Worm (Caenorhabditis elegans) whole organism, L4 larva: Measurements from ENCODE around the gene F48F7.6.

Source experiments
- F26F4.8 ChIP-seq: fragments of 200-800 bp; sonication (Bioruptor generic); conservative IDR thresholded peaks from 2 replicates; pipeline ENCODE4 v1.3.6; 2022; ENCODE audit warnings: missing genetic modification characterization, missing compliant biosample characterization
- F44E2.7 ChIP-seq: fragments of 200-800 bp; sonication (Bioruptor generic); IDR thresholded peaks from 2 replicates; pipeline ENCODE4 v2.1.2; 2022; ENCODE audit warnings: missing genetic modification characterization, missing compliant biosample characterization
- T26A8.4 ChIP-seq: fragments of 200-800 bp; sonication (Bioruptor generic); IDR thresholded peaks from 2 replicates; pipeline ENCODE4 v1.3.6; 2022; ENCODE audit warnings: missing genetic modification characterization, missing compliant biosample characterization
- Y105C5A.15 ChIP-seq: fragments of 200-800 bp; sonication (Bioruptor generic); IDR thresholded peaks from 2 replicates; pipeline ENCODE4 v1.3.6; 2022; ENCODE audit warnings: missing genetic modification characterization, missing compliant biosample characterization
- ZK546.5 ChIP-seq, 2 experiments: sonication (generic microtip); optimal IDR thresholded peaks; 2 replicates each; lab custom pipeline; 2017; ENCODE audit warnings: missing biosample characterization in 2 of 2, missing genetic modification characterization in 2 of 2
- aha-1 ChIP-seq: fragments of 150-350 bp; peaks from one replicate; lab custom pipeline; 2014; ENCODE audit warnings: missing biosample characterization, missing genetic modification characterization
- ama-1 ChIP-seq: fragments of 150-350 bp; optimal IDR thresholded peaks from 2 replicates; lab custom pipeline; 2014; ENCODE audit warnings: inconsistent platforms, mixed read lengths
- arid-1 ChIP-seq: fragments of 200-800 bp; sonication (Bioruptor generic); conservative IDR thresholded peaks from 2 replicates; pipeline ENCODE4 v1.3.6; 2022; ENCODE audit warnings: missing genetic modification reagents, missing genetic modification characterization, missing compliant biosample characterization
- ceh-20 ChIP-seq: fragments of 200-800 bp; sonication (Bioruptor generic); IDR thresholded peaks from 2 replicates; pipeline ENCODE4 v1.3.6; 2022; ENCODE audit warnings: missing genetic modification reagents, missing genetic modification characterization, missing compliant biosample characterization
- ceh-28 ChIP-seq: fragments of 150-350 bp; optimal IDR thresholded peaks from 2 replicates; lab custom pipeline; 2014; ENCODE audit warnings: missing biosample characterization, missing genetic modification reagents, missing genetic modification characterization
- daf-16 ChIP-seq, 3 experiments: sonication (generic microtip); optimal IDR thresholded peaks; 2 replicates each; lab custom pipeline; 2016 to 2017; ENCODE audit warnings: missing genetic modification characterization in 3 of 3, missing genetic modification reagents in 3 of 3, mild to moderate bottlenecking in 2 of 3, missing compliant biosample characterization in 2 of 3, missing biosample characterization in 1 of 3, moderate library complexity in 1 of 3
- daf-19 ChIP-seq: fragments of 200-800 bp; sonication (Bioruptor generic); conservative IDR thresholded peaks from 2 replicates; pipeline ENCODE4 v1.3.6; 2022; ENCODE audit warnings: missing genetic modification characterization, missing compliant biosample characterization
- daf-8 ChIP-seq: fragments of 200-800 bp; sonication (Bioruptor generic); IDR thresholded peaks from 2 replicates; pipeline ENCODE4 v1.3.6; 2022; ENCODE audit warnings: missing genetic modification characterization, missing compliant biosample characterization
- dmd-9 ChIP-seq: fragments of 200-800 bp; sonication (Bioruptor generic); IDR thresholded peaks from 2 replicates; pipeline ENCODE4 v1.3.6; 2022; ENCODE audit warnings: missing genetic modification reagents, missing genetic modification characterization, missing compliant biosample characterization
- dpl-1 ChIP-seq: fragments of 150-350 bp; optimal IDR thresholded peaks from 2 replicates; lab custom pipeline; 2014; ENCODE audit warnings: missing biosample characterization, missing genetic modification reagents, missing genetic modification characterization
- duxl-1 ChIP-seq: sonication (generic microtip); optimal IDR thresholded peaks from 2 replicates; lab custom pipeline; 2016; ENCODE audit warnings: mild to moderate bottlenecking, missing genetic modification characterization, moderate library complexity, missing compliant biosample characterization; ENCODE audit not compliant: poor library complexity
- dve-1 ChIP-seq: sonication (generic microtip); optimal IDR thresholded peaks from 2 replicates; lab custom pipeline; 2017; ENCODE audit warnings: antibody characterized with exemption, mild to moderate bottlenecking, missing genetic modification characterization, missing compliant biosample characterization; ENCODE audit not compliant: insufficient read depth
- egl-43 ChIP-seq: fragments of 200-800 bp; sonication (Bioruptor generic); IDR thresholded peaks from 2 replicates; pipeline ENCODE4 v1.3.6; 2022; ENCODE audit warnings: missing genetic modification reagents, missing genetic modification characterization, missing compliant biosample characterization
- fkh-10 ChIP-seq: fragments of 150-350 bp; optimal IDR thresholded peaks from 2 replicates; lab custom pipeline; 2014; ENCODE audit warnings: missing biosample characterization, missing genetic modification reagents, missing genetic modification characterization
- gei-8 ChIP-seq: fragments of 200-800 bp; sonication (Bioruptor generic); optimal IDR thresholded peaks from 2 replicates; lab custom pipeline; 2018; ENCODE audit warnings: mild to moderate bottlenecking, missing genetic modification characterization, missing compliant biosample characterization
- hlh-11 ChIP-seq: fragments of 200-800 bp; sonication (Bioruptor generic); optimal IDR thresholded peaks from 2 replicates; lab custom pipeline; 2018; ENCODE audit warnings: mild to moderate bottlenecking, missing genetic modification characterization, missing compliant biosample characterization
- hlh-30 ChIP-seq: sonication (generic microtip); optimal IDR thresholded peaks from 2 replicates; lab custom pipeline; 2017; ENCODE audit warnings: antibody characterized with exemption, mild to moderate bottlenecking, missing genetic modification characterization, missing compliant biosample characterization; ENCODE audit not compliant: insufficient read depth
- hmg-1.1 ChIP-seq: fragments of 200-800 bp; sonication (Bioruptor generic); IDR thresholded peaks from 2 replicates; pipeline ENCODE4 v1.3.6; 2022; ENCODE audit warnings: missing genetic modification reagents, missing genetic modification characterization, missing compliant biosample characterization
- lim-7 ChIP-seq: fragments of 200-800 bp; sonication (Bioruptor generic); IDR thresholded peaks from 2 replicates; pipeline ENCODE4 v1.3.6; 2022; ENCODE audit warnings: missing genetic modification characterization, missing compliant biosample characterization
- lin-29 ChIP-seq: fragments of 200-800 bp; sonication (Bioruptor generic); IDR thresholded peaks from 2 replicates; pipeline ENCODE4 v1.3.6; 2022; ENCODE audit warnings: missing genetic modification reagents, missing genetic modification characterization, missing compliant biosample characterization
- lin-38 ChIP-seq: fragments of 200-800 bp; sonication (Bioruptor generic); IDR thresholded peaks from 2 replicates; pipeline ENCODE4 v1.3.6; 2022; ENCODE audit warnings: missing genetic modification reagents, missing genetic modification characterization, missing compliant biosample characterization
- lsy-2 ChIP-seq, 2 experiments: fragments of 150-350 bp in 1 of 2; sonication (generic microtip) in 1 of 2; optimal IDR thresholded peaks; 2 replicates each; lab custom pipeline; 2014 to 2017; ENCODE audit warnings: missing biosample characterization in 2 of 2, missing genetic modification characterization in 2 of 2
- madf-5 ChIP-seq, 2 experiments: fragments of 200-800 bp; sonication (Bioruptor generic); IDR thresholded peaks; 2 replicates each; pipeline ENCODE4 v1.3.6; 2022; ENCODE audit warnings: missing compliant biosample characterization in 2 of 2, missing genetic modification characterization in 2 of 2
- mdl-1 ChIP-seq, 2 experiments: fragments of 150-350 bp in 1 of 2; sonication (generic microtip) in 1 of 2; optimal IDR thresholded peaks; 2 replicates each; lab custom pipeline; 2014 to 2017; ENCODE audit warnings: missing biosample characterization in 2 of 2, missing genetic modification characterization in 2 of 2
- mes-2 ChIP-seq: sonication (generic microtip); optimal IDR thresholded peaks from 2 replicates; lab custom pipeline; 2016; ENCODE audit warnings: missing genotype, mild to moderate bottlenecking, missing genetic modification characterization, missing compliant biosample characterization; ENCODE audit not compliant: poor library complexity, severe bottlenecking
- mxl-3 ChIP-seq: fragments of 200-800 bp; sonication (Bioruptor generic); optimal IDR thresholded peaks from 2 replicates; lab custom pipeline; 2018; ENCODE audit warnings: mild to moderate bottlenecking, missing genetic modification characterization, missing compliant biosample characterization
- nhr-10 ChIP-seq: fragments of 150-350 bp; optimal IDR thresholded peaks from 2 replicates; lab custom pipeline; 2014; ENCODE audit warnings: missing biosample characterization, missing genetic modification characterization
- nhr-102 ChIP-seq: sonication (generic microtip); optimal IDR thresholded peaks from 2 replicates; lab custom pipeline; 2016; ENCODE audit warnings: mild to moderate bottlenecking, missing genetic modification characterization, moderate library complexity, missing compliant biosample characterization
- nhr-42 ChIP-seq: fragments of 200-800 bp; sonication (Bioruptor generic); IDR thresholded peaks from 2 replicates; pipeline ENCODE4 v1.3.6; 2022; ENCODE audit warnings: missing genetic modification characterization, missing compliant biosample characterization
- nhr-76 ChIP-seq: fragments of 150-350 bp; optimal IDR thresholded peaks from 2 replicates; lab custom pipeline; 2014; ENCODE audit warnings: missing biosample characterization, missing genetic modification characterization
- php-3 ChIP-seq: fragments of 200-800 bp; sonication (Bioruptor generic); IDR thresholded peaks from 2 replicates; pipeline ENCODE4 v1.3.6; 2022; ENCODE audit warnings: missing genetic modification reagents, missing genetic modification characterization, missing compliant biosample characterization
- pqm-1 ChIP-seq: sonication (generic microtip); optimal IDR thresholded peaks from 2 replicates; lab custom pipeline; 2017; ENCODE audit warnings: missing biosample characterization, missing genetic modification characterization
- saeg-2 ChIP-seq: fragments of 200-800 bp; sonication (Bioruptor generic); IDR thresholded peaks from 2 replicates; pipeline ENCODE4 v1.3.6; 2022; ENCODE audit warnings: missing genetic modification reagents, missing genetic modification characterization, missing compliant biosample characterization
- sdz-12 ChIP-seq: fragments of 200-800 bp; sonication (Bioruptor generic); optimal IDR thresholded peaks from 2 replicates; lab custom pipeline; 2018; ENCODE audit warnings: mild to moderate bottlenecking, missing genetic modification characterization, missing compliant biosample characterization
- set-16 ChIP-seq: fragments of 200-800 bp; sonication (Bioruptor generic); IDR thresholded peaks from 2 replicates; pipeline ENCODE4 v1.3.6; 2022; ENCODE audit warnings: missing genetic modification reagents, missing genetic modification characterization, missing compliant biosample characterization
- snpc-1.2 ChIP-seq: fragments of 200-800 bp; sonication (Bioruptor generic); IDR thresholded peaks from 2 replicates; pipeline ENCODE4 v1.3.6; 2022; ENCODE audit warnings: missing genetic modification reagents, missing genetic modification characterization, missing compliant biosample characterization
- spr-1 ChIP-seq: sonication (generic microtip); optimal IDR thresholded peaks from 2 replicates; lab custom pipeline; 2016; ENCODE audit warnings: mild to moderate bottlenecking, missing genetic modification characterization, missing compliant biosample characterization
- spr-3 ChIP-seq: fragments of 200-800 bp; sonication (Bioruptor generic); optimal IDR thresholded peaks from 2 replicates; lab custom pipeline; 2018; ENCODE audit warnings: mild to moderate bottlenecking, missing genetic modification characterization, missing compliant biosample characterization
- unc-62 ChIP-seq, 3 experiments: fragments of 150-350 bp in 1 of 3; sonication (generic microtip); optimal IDR thresholded peaks in 2 of 3; peaks in 1 of 3; 1 replicate in 1 of 3; 2 replicates in 2 of 3; lab custom pipeline; 2014 to 2017; ENCODE audit warnings: missing biosample characterization in 3 of 3, missing genetic modification characterization in 3 of 3, missing genetic modification reagents in 3 of 3, missing genotype in 1 of 3
- zfp-3 ChIP-seq: fragments of 200-800 bp; sonication (Bioruptor generic); conservative IDR thresholded peaks from 2 replicates; pipeline ENCODE4 v1.3.6; 2022; ENCODE audit warnings: missing genetic modification reagents, missing genetic modification characterization, missing compliant biosample characterization
- ztf-7 ChIP-seq: fragments of 150-350 bp; optimal IDR thresholded peaks from 2 replicates; lab custom pipeline; 2014; ENCODE audit warnings: missing biosample characterization, missing genetic modification characterization

The F48F7.6 gene

DNA sequence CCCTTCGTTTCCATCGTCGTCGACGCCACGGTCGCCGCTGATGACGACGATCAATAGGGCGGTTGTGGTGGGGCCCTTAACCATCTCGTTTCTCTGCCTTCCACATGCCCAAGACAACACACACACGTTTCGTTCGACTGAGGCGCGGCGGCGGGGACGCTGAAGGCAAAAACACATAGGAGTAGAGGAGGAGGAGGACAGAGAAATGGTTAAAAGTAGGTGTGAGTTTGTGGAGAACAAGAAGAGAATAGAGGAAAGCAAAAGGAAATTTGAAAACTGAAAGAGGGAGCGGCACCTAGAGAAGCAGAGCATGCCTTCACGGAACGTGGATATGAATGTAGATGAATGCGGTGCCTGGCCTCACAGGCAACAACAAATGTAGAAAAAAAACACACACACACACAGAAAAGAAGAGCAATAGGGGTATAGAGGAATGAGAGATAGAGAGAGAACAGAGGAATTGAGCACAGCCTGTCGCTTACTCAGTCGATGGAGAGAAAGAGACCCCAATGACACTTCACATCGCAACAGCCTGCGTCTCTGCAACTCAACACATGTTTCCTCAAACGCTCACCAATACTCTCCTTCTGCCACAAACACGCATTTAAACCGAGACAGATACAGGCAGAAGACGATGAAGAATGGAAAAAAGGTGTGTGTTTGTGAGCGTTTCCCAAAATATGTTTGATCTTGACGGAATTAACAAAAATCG is 8.2 kb upstream of the F48F7.6 start (continued):
- TF ChIP-seq daf-16 (GFP tag; optimal IDR thresholded peaks at IDR 0.05; lab: Kevin White, UChicago) = peak in 1 of 2 experiments; percentile 83
- TF ChIP-seq daf-16 (tag; optimal IDR thresholded peaks at IDR 0.05; lab: Kevin White, UChicago) = peak; percentile 71
- TF ChIP-seq duxl-1 (tag; lab: Kevin White, UChicago) = peak; percentile 16
- TF ChIP-seq mxl-3 (GFP tag; lab: Kevin White, UChicago) = peak; percentile 87
- TF ChIP-seq gei-8 (GFP tag; lab: Kevin White, UChicago) = peak; percentile 52
- peak; percentile 25 for TF ChIP-seq pqm-1 (tag; lab: Kevin White, UChicago)
- peak; percentile 89 for TF ChIP-seq set-16 (GFP tag; lab: Robert Waterston, UW)
- TF ChIP-seq ceh-28 = peak; percentile 63
- TF ChIP-seq T26A8.4 (GFP tag; lab: Robert Waterston, UW) = 0 out of 2 replicates have a peak, but pooled peaks have one; percentile 40
- TF ChIP-seq fkh-10 (GFP tag; lab: Kevin White, UChicago) = peak; percentile 93
- peak; percentile 44 for TF ChIP-seq nhr-102
- TF ChIP-seq spr-3 = no peak
- TF ChIP-seq dve-1 (tag; lab: Kevin White, UChicago) = peak; percentile 94
- TF ChIP-seq sdz-12 (GFP tag; lab: Kevin White, UChicago) = no peak
- TF ChIP-seq unc-62 (GFP tag; optimal IDR thresholded peaks at IDR 0.05 in 1 of 2; lab: Kevin White, UChicago) = peak in 1 of 2 experiments; percentile 98
- TF ChIP-seq unc-62 (tag; optimal IDR thresholded peaks at IDR 0.05; lab: Kevin White, UChicago) = no peak
- peak; percentile 78 to 80 for TF ChIP-seq lsy-2 (tag; optimal IDR thresholded peaks at IDR 0.05; lab: Kevin White, UChicago)
- TF ChIP-seq aha-1 (tag; lab: Kevin White, UChicago) = peak; percentile 96
- no peak for TF ChIP-seq nhr-76 (tag; lab: Kevin White, UChicago)
- no peak for TF ChIP-seq snpc-1.2 (GFP tag; lab: Robert Waterston, UW)
- TF ChIP-seq daf-19 (GFP tag; lab: Robert Waterston, UW) = peak; percentile 91
- no peak for TF ChIP-seq lin-29 (GFP tag; lab: Robert Waterston, UW)
- peak; percentile 47 for TF ChIP-seq spr-1 (tag; lab: Kevin White, UChicago)
- peak; percentile 46 for TF ChIP-seq nhr-10 (tag; lab: Kevin White, UChicago)
- peak; percentile 59 for TF ChIP-seq hlh-30 (tag; lab: Kevin White, UChicago)
- 0 out of 4 replicates have a peak, but pooled peaks of 1 of the 2 experiments have one; percentile 5 for TF ChIP-seq madf-5 (GFP tag; IDR thresholded peaks at IDR 0.05; lab: Robert Waterston, UW)
- TF ChIP-seq mdl-1 (tag; optimal IDR thresholded peaks at IDR 0.05; lab: Kevin White, UChicago) = peak; percentile 58 to 93
- TF ChIP-seq lim-7 (GFP tag; lab: Robert Waterston, UW) = 0 out of 2 replicates have a peak, but pooled peaks have one; percentile 31
- peak; percentile 69 for TF ChIP-seq mes-2 (tag; lab: Kevin White, UChicago)
- peak; percentile 61 for TF ChIP-seq ztf-7 (tag; lab: Kevin White, UChicago)
- no peak for TF ChIP-seq ZK546.5 (tag; optimal IDR thresholded peaks at IDR 0.05; lab: Kevin White, UChicago)
- peak; percentile 96 for TF ChIP-seq hlh-11
- 0 out of 2 replicates have a peak, but pooled peaks have one; percentile 9 for TF ChIP-seq arid-1 (GFP tag; lab: Robert Waterston, UW)
- peak; percentile 45 for TF ChIP-seq ama-1 (lab: Kevin White, UChicago)
- TF ChIP-seq lin-38 (GFP tag; lab: Robert Waterston, UW) = no peak
- TF ChIP-seq dpl-1 (GFP tag; lab: Kevin White, UChicago) = peak; percentile 41
- 0 out of 2 replicates have a peak, but pooled peaks have one; percentile 12 for TF ChIP-seq daf-8

DNA sequence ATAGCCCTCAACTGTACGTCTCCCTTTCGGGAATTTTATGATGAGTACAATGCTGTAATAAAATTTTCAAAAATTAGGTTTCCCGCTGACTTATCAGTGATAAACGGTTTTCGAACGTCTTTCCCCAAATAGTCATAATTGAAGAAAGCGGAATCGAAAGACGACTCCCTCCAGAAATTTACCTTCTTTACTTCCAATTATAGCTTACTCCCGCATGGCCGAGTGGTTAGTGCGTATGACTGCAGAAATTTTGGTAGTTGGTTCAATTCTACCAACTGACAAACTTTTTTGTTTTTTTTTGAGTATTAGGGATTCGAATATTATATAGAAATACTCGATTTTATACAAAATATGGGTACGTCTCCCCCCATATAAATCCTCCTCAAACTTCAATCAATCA is 4.5 kb upstream of the F48F7.6 start:
- TF ChIP-seq mes-2 (tag; lab: Kevin White, UChicago) = peak; percentile 24
- TF ChIP-seq F26F4.8 = peak; percentile 94
- peak; percentile 96 for TF ChIP-seq lim-7 (GFP tag; lab: Robert Waterston, UW)
- peak; percentile 74 for TF ChIP-seq lin-38 (GFP tag; lab: Robert Waterston, UW)
- TF ChIP-seq zfp-3 (GFP tag; lab: Robert Waterston, UW) = 0 out of 2 replicates have a peak, but pooled peaks have one; percentile 54
- TF ChIP-seq ceh-20 (GFP tag; lab: Robert Waterston, UW) = peak; percentile 48; the same call in 1 of the 2 replicates
- peak; percentile 38; the same call in 1 of the 2 replicates for TF ChIP-seq nhr-42 (GFP tag; lab: Robert Waterston, UW)
- TF ChIP-seq php-3 (GFP tag; lab: Robert Waterston, UW) = peak; percentile 76
- TF ChIP-seq F44E2.7 (GFP tag; lab: Robert Waterston, UW) = peak; percentile 76; the same call in 1 of the 2 replicates
- peak; percentile 47; the same call in 1 of the 2 replicates for TF ChIP-seq saeg-2 (GFP tag; lab: Robert Waterston, UW)
- peak; percentile 86 for TF ChIP-seq dmd-9 (GFP tag; lab: Robert Waterston, UW)
- peak; percentile 32; the same call in 1 of the 2 replicates for TF ChIP-seq hmg-1.1 (GFP tag; lab: Robert Waterston, UW)
- peak; percentile 62; the same call in 1 of the 2 replicates for TF ChIP-seq Y105C5A.15 (GFP tag; lab: Robert Waterston, UW)
- peak; percentile 90 for TF ChIP-seq egl-43 (GFP tag; lab: Robert Waterston, UW)
- TF ChIP-seq snpc-1.2 (GFP tag; lab: Robert Waterston, UW) = peak; percentile 89
